Fruit fly (Drosophila melanogaster): ENCODE data around the gene CG18787.

Gene CG18787

DNA sequence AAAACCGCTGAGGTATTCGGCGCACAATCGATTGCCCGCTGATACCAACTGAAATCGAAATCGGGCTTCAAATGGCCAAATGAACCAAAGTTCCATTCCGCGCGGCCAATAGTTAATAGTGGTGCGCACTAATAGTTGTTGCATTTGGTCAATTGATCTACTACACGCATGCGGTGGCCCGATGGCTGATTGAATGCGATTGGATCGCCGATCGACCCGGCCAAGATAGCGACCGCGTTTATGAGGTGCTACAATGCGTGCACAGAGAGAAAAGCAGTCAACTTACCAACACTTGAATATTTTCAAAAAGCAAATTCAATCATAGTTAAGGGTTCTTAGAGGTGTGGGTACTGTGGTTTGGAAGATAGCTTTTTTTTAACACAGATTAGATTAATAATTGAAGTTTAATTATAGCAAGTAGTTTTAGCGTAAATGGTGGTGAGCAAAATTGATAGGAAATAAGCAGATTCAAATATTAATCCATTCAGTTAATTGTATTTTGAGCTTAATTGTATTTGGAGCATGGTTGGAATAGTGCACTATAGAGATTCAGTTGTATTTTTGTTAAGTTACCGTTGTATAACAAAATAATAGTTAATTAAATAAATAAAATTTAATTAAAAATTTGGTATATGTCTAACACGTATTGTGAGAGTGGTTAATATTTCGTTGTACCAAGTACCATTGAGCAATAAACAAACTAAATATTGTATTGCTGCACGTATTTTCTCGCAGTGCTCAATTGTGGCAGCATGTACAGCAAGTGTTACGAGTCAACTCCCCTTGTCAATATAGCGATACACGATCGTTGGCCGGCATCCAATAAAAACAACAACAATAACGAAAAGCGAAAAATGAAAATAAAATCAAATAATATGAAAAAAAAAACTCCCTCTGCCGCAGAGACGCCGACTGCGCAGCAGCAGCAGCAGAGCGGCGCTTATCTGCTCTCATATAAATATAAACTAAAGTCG, 27.6 kb upstream of the CG18787 start (continued):
- TF ChIP-seq zen (tag; optimal IDR thresholded peaks at IDR 0.05) (peak; percentile 3), onecut (GFP tag; IDR thresholded peaks at IDR 0.05) (peak; percentile 23; the same call in 1 of the 2 replicates), CG2889 (GFP tag; IDR thresholded peaks at IDR 0.05) (0 out of 3 replicates have a peak, but pooled peaks have one; percentile 31), tx (GFP tag; optimal IDR thresholded peaks at IDR 0.05) (peak; percentile 11), CG17612 (GFP tag; IDR thresholded peaks at IDR 0.05) (peak; percentile 23; the same call in 1 of the 2 replicates), NC2α (GFP tag; optimal IDR thresholded peaks at IDR 0.05) (peak; percentile 22), CG5245 (GFP tag; optimal IDR thresholded peaks at IDR 0.05) (peak; percentile 30), Deaf1 (tag; optimal IDR thresholded peaks at IDR 0.05) (peak; percentile 8), Blimp-1 (GFP tag; optimal IDR thresholded peaks at IDR 0.05) (peak; percentile 63), Hand (GFP tag; optimal IDR thresholded peaks at IDR 0.05) (peak; percentile 35), CG18619 (GFP tag; optimal IDR thresholded peaks at IDR 0.05) (peak; percentile 79), HLHmδ (GFP tag; optimal IDR thresholded peaks at IDR 0.05) (no peak), Dad (GFP tag; optimal IDR thresholded peaks at IDR 0.05) (no peak), oc (tag; optimal IDR thresholded peaks at IDR 0.05) (peak; percentile 36), CG2678 (tag; optimal IDR thresholded peaks at IDR 0.05) (peak; percentile 71), CG3281 (GFP tag; optimal IDR thresholded peaks at IDR 0.05) (peak; percentile 66), Six4 (GFP tag; optimal IDR thresholded peaks at IDR 0.05) (peak; percentile 44), CG4360 (GFP tag; IDR thresholded peaks at IDR 0.05) (peak; percentile 62), PHDP (tag; optimal IDR thresholded peaks at IDR 0.05) (peak; percentile 52), dysf (GFP tag; IDR thresholded peaks at IDR 0.05) (peak; percentile 65), dmrt99B (tag; optimal IDR thresholded peaks at IDR 0.05) (peak; percentile 48), Dref (GFP tag; IDR thresholded peaks at IDR 0.05) (peak; percentile 45), bcd (GFP tag; optimal IDR thresholded peaks at IDR 0.05) (peak; percentile 60), sisA (GFP tag; IDR thresholded peaks at IDR 0.05) (peak; percentile 43; the same call in 1 of the 2 replicates), Mrtf (GFP tag; IDR thresholded peaks at IDR 0.05) (peak; percentile 31; the same call in 1 of the 3 replicates), Trl (optimal IDR thresholded peaks at IDR 0.05) (no peak), Trl (GFP tag; optimal IDR thresholded peaks at IDR 0.05) (no peak), lov (optimal IDR thresholded peaks at IDR 0.05) (no peak), lov (GFP tag; IDR thresholded peaks at IDR 0.05) (0 out of 3 replicates have a peak, but pooled peaks have one; percentile 14), btn (GFP tag; optimal IDR thresholded peaks at IDR 0.05) (peak; percentile 13), dimm (GFP tag; IDR thresholded peaks at IDR 0.05) (peak; percentile 13; the same call in 1 of the 2 replicates), phol (tag; optimal IDR thresholded peaks at IDR 0.05) (peak; percentile 66), HmgD (GFP tag; optimal IDR thresholded peaks at IDR 0.05) (no peak), fd96Cb (tag; optimal IDR thresholded peaks at IDR 0.05) (peak; percentile 57), Hr3 (GFP tag; optimal IDR thresholded peaks at IDR 0.05) (peak; percentile 56), lmd (GFP tag; IDR thresholded peaks at IDR 0.05) (peak; percentile 62), Nf-YC (tag; optimal IDR thresholded peaks at IDR 0.05) (peak; percentile 52), tgo (GFP tag; IDR thresholded peaks at IDR 0.05) (peak; percentile 55), Adf1 (GFP tag; IDR thresholded peaks at IDR 0.05) (peak; percentile 97), klu (GFP tag; IDR thresholded peaks at IDR 0.05) (0 out of 2 replicates have a peak, but pooled peaks have one; percentile 13), CG17186 (GFP tag; optimal IDR thresholded peaks at IDR 0.05) (no peak), CG7556 (GFP tag; optimal IDR thresholded peaks at IDR 0.05) (peak; percentile 88), CG13424 (tag; optimal IDR thresholded peaks at IDR 0.05) (peak; percentile 67), CG30403 (GFP tag; optimal IDR thresholded peaks at IDR 0.05) (peak; percentile 75), CG15073 (GFP tag; optimal IDR thresholded peaks at IDR 0.05) (peak; percentile 28), cwo (GFP tag; optimal IDR thresholded peaks at IDR 0.05) (peak; percentile 1), peb (GFP tag; IDR thresholded peaks at IDR 0.05) (no peak), Chrac-16 (GFP tag; optimal IDR thresholded peaks at IDR 0.05) (peak; percentile 56), CG14710 (tag; optimal IDR thresholded peaks at IDR 0.05) (peak; percentile 67)

Data from whole organism, embryonic.